Fruit fly (Drosophila melanogaster) whole organism, pupa: ENCODE results near the gene Hipk.

Source experiments
- CG10348 ChIP-seq: fragments of 200-800 bp; sonication (Bioruptor generic); IDR thresholded peaks from 2 replicates; pipeline ENCODE4 v1.3.6; 2022; ENCODE audit warnings: missing biosample characterization, missing genetic modification characterization
- CG13204 ChIP-seq: fragments of 200-800 bp; sonication (Bioruptor generic); optimal IDR thresholded peaks from 2 replicates; lab custom pipeline; 2018; ENCODE audit warnings: missing biosample characterization, mild to moderate bottlenecking, missing genetic modification characterization, moderate library complexity
- CG17806 ChIP-seq: fragments of 200-800 bp; sonication (Bioruptor generic); optimal IDR thresholded peaks from 2 replicates; lab custom pipeline; 2018; ENCODE audit warnings: missing biosample characterization, mild to moderate bottlenecking, missing genetic modification characterization, moderate library complexity
- CG32121 ChIP-seq: fragments of 200-800 bp; sonication (Bioruptor generic); IDR thresholded peaks from 2 replicates; pipeline ENCODE4 v1.3.6; 2022; ENCODE audit warnings: missing biosample characterization, missing genetic modification characterization
- CG34367 ChIP-seq: fragments of 200-800 bp; sonication (Bioruptor generic); optimal IDR thresholded peaks from 2 replicates; lab custom pipeline; 2018; ENCODE audit warnings: missing biosample characterization, mild to moderate bottlenecking, missing genetic modification characterization
- CG4496 ChIP-seq: fragments of 200-800 bp; sonication (Bioruptor generic); IDR thresholded peaks from 3 replicates; pipeline ENCODE4 v1.3.6; 2022; ENCODE audit warnings: missing biosample characterization, missing genetic modification characterization
- CG8159 ChIP-seq: fragments of 200-800 bp; sonication (Bioruptor generic); optimal IDR thresholded peaks from 3 replicates; lab custom pipeline; 2018; ENCODE audit warnings: missing biosample characterization, mild to moderate bottlenecking, missing genetic modification characterization, moderate library complexity
- CG8301 ChIP-seq: fragments of 200-800 bp; sonication (Bioruptor generic); optimal IDR thresholded peaks from 2 replicates; lab custom pipeline; 2018; ENCODE audit warnings: missing biosample characterization, mild to moderate bottlenecking, missing genetic modification characterization
- EcR ChIP-seq: fragments of 200-800 bp; sonication (Bioruptor generic); optimal IDR thresholded peaks from 3 replicates; lab custom pipeline; 2019; ENCODE audit warnings: missing biosample characterization, missing genetic modification characterization, mild to moderate bottlenecking, moderate library complexity, missing genetic modification reagents
- Ets98B ChIP-seq: fragments of 200-800 bp; sonication (Bioruptor generic); IDR thresholded peaks from 2 replicates; pipeline ENCODE4 v1.3.6; 2022; ENCODE audit warnings: missing biosample characterization, missing genetic modification characterization
- Snoo ChIP-seq: fragments of 200-800 bp; sonication (Bioruptor generic); optimal IDR thresholded peaks from 3 replicates; lab custom pipeline; 2017; ENCODE audit warnings: missing biosample characterization, mild to moderate bottlenecking, missing genetic modification characterization, inconsistent platforms
- fd96Ca ChIP-seq: fragments of 200-800 bp; sonication (Bioruptor generic); IDR thresholded peaks from 3 replicates; pipeline ENCODE4 v1.3.6; 2022; ENCODE audit warnings: missing biosample characterization, missing genetic modification characterization
- gl ChIP-seq: fragments of 200-800 bp; sonication (Bioruptor generic); optimal IDR thresholded peaks from 2 replicates; lab custom pipeline; 2018; ENCODE audit warnings: missing biosample characterization, mild to moderate bottlenecking, missing genetic modification characterization

- TF ChIP-seq CG32121 (GFP tag; lab: Robert Waterston, UW) (peak; percentile 83), CG10348 (0 out of 2 replicates have a peak, but pooled peaks have one; percentile 24), gl (tag; lab: Kevin White, UChicago) (no peak), CG4496 (GFP tag; lab: Robert Waterston, UW) (peak; percentile 79), fd96Ca (GFP tag; lab: Robert Waterston, UW) (peak; percentile 59; the same call in 1 of the 3 replicates), Ets98B (GFP tag; lab: Robert Waterston, UW) (peak; percentile 86), CG34367 (tag; lab: Kevin White, UChicago) (no peak), CG13204 (no peak), CG8301 (tag; lab: Kevin White, UChicago) (peak; percentile 67), Snoo (tag; lab: Kevin White, UChicago) (no peak), EcR (GFP tag; lab: Kevin White, UChicago) (no peak), CG17806 (tag; lab: Kevin White, UChicago) (peak; percentile 35), CG8159 (no peak)
Observed at dm6 chr3L:516948-517599, 25.8 kb upstream of the Hipk start.
